Fruit fly (Drosophila melanogaster): ENCODE measurements around the gene CG15478.

DNA sequence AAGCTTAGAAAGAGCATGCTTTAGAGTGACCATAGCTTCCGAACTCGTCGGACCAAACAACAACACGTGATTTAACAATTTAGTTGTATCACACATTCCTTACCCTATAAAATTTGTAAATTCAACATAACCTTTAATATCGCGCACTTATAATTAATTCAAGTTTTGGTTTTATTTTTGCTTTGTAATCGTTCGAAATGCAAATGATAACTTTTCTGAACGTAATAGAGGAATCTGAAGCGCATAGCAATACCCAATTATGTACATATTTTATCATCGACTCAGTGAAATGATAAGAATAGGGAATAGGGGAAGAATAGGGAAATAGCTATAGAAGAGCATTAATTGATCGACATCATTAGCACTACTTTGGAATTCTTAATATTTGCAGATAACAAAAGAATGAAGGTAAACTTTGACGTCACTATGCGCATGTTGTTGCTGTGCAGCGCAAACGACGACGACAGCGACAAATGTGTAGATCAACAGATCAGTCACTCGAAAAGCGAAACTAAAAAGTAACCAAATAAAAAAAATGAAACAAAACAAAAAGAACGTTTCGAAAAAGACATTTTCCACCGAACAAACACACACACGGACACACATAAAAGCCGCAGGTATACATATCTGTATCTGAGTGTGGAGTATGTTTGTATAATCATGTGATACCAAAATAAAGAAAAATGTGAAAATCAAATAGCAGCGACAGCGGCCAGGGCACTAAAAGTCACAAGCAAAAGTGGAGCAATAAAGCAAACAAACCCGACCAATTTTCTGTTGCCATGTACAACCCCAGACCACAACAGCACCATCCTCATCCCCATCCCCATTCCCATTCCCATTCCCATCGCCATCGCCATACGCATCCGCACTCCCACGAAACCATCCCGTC lies 10.1 kb downstream of the CG15478 start:
- TF ChIP-seq esg (GFP tag; conservative IDR thresholded peaks at IDR 0.05) (no peak), CG6854 (GFP tag; optimal IDR thresholded peaks at IDR 0.05) (no peak), vvl (GFP tag; IDR thresholded peaks at IDR 0.05) (no peak), Sox102F (GFP tag; optimal IDR thresholded peaks at IDR 0.05) (no peak), D (optimal IDR thresholded peaks at IDR 0.05) (no peak), D (GFP tag; optimal IDR thresholded peaks at IDR 0.05) (no peak)

All from whole organism, embryonic.